Fruit fly (Drosophila melanogaster): ENCODE data around the gene Mnt.

- no peak for TF ChIP-seq CG9948 (tag; optimal IDR thresholded peaks at IDR 0.05)
- peak; percentile 43 for TF ChIP-seq gl (tag; optimal IDR thresholded peaks at IDR 0.05)
- TF ChIP-seq Ets98B (GFP tag; IDR thresholded peaks at IDR 0.05) = no peak
- TF ChIP-seq Snoo (tag; optimal IDR thresholded peaks at IDR 0.05) = no peak
- no peak for TF ChIP-seq fd96Ca (GFP tag; IDR thresholded peaks at IDR 0.05)
- no peak for TF ChIP-seq CG10348 (GFP tag; IDR thresholded peaks at IDR 0.05)
- no peak for TF ChIP-seq Pif1A (GFP tag; optimal IDR thresholded peaks at IDR 0.05)
- no peak for TF ChIP-seq CG34367 (tag; optimal IDR thresholded peaks at IDR 0.05)
- TF ChIP-seq CG15710 (tag; optimal IDR thresholded peaks at IDR 0.05) = no peak
- no peak for TF ChIP-seq CG12605 (GFP tag; IDR thresholded peaks at IDR 0.05)
Observed at dm6 chrX:3704204-3704660, 32.6 kb downstream of the Mnt start.

All from whole organism, pupa.